Fruit fly (Drosophila melanogaster) S2 (cell line): ENCODE data around the gene Hr39.

Experiments
- CG8478 ChIP-seq: fragments of >200 bp; optimal IDR thresholded peaks from 2 replicates; lab custom pipeline; 2018
- CTCF ChIP-seq, 2 experiments: fragments of >200 bp; optimal IDR thresholded peaks; 2 replicates each; lab custom pipeline; 2018

dm6 chr2L:21248877-21249276 is 11.8 kb downstream of the Hr39 start:
- TF ChIP-seq CG8478 (lab: Kevin White, UChicago) = no peak
- TF ChIP-seq CTCF (optimal IDR thresholded peaks at IDR 0.05; lab: Kevin White, UChicago) = no peak
